Worm (Caenorhabditis elegans) whole organism, midembryonic: Measurements from ENCODE around the gene sre-5.

ENCODE experiments used
- T22C8.4 ChIP-seq: fragments of 200-800 bp; sonication (Bioruptor generic); IDR thresholded peaks from 2 replicates; pipeline ENCODE4 v1.3.6; 2022; ENCODE audit warnings: missing genetic modification characterization, missing compliant biosample characterization
- cog-1 ChIP-seq: sonication (generic microtip); optimal IDR thresholded peaks from 2 replicates; lab custom pipeline; 2016; ENCODE audit warnings: missing genetic modification characterization, missing compliant biosample characterization
- flt-1 ChIP-seq: fragments of 200-800 bp; sonication (Bioruptor generic); IDR thresholded peaks from 2 replicates; pipeline ENCODE4 v1.3.6; 2022; ENCODE audit warnings: missing genetic modification characterization, missing compliant biosample characterization
- klf-2 ChIP-seq: fragments of 200-800 bp; sonication (Bioruptor generic); conservative IDR thresholded peaks from 2 replicates; pipeline ENCODE4 v1.3.6; 2022; ENCODE audit warnings: missing genetic modification reagents, missing genetic modification characterization, missing compliant biosample characterization
- med-1 ChIP-seq: sonication (generic microtip); optimal IDR thresholded peaks from 2 replicates; lab custom pipeline; 2017; ENCODE audit warnings: missing genetic modification characterization, mild to moderate bottlenecking, missing compliant biosample characterization, antibody characterized with exemption, missing genetic modification reagents; ENCODE audit not compliant: insufficient read depth
- ref-1 ChIP-seq: fragments of 200-800 bp; sonication (Bioruptor generic); conservative IDR thresholded peaks from 2 replicates; pipeline ENCODE4 v1.3.6; 2022; ENCODE audit warnings: missing genetic modification reagents, missing genetic modification characterization, missing compliant biosample characterization
- tab-1 ChIP-seq: fragments of 200-800 bp; sonication (Bioruptor generic); IDR thresholded peaks from 2 replicates; pipeline ENCODE4 v1.3.6; 2022; ENCODE audit warnings: missing genetic modification characterization, missing compliant biosample characterization
- ztf-23 ChIP-seq: fragments of 200-800 bp; sonication (Bioruptor generic); IDR thresholded peaks from 2 replicates; pipeline ENCODE4 v1.3.6; 2022; ENCODE audit warnings: missing genetic modification reagents, missing genetic modification characterization, missing compliant biosample characterization
- ztf-29 ChIP-seq: fragments of 200-800 bp; sonication (Bioruptor generic); IDR thresholded peaks from 2 replicates; pipeline ENCODE4 v1.3.6; 2022; ENCODE audit warnings: missing genetic modification reagents, missing genetic modification characterization, missing compliant biosample characterization

The sre-5 gene

DNA sequence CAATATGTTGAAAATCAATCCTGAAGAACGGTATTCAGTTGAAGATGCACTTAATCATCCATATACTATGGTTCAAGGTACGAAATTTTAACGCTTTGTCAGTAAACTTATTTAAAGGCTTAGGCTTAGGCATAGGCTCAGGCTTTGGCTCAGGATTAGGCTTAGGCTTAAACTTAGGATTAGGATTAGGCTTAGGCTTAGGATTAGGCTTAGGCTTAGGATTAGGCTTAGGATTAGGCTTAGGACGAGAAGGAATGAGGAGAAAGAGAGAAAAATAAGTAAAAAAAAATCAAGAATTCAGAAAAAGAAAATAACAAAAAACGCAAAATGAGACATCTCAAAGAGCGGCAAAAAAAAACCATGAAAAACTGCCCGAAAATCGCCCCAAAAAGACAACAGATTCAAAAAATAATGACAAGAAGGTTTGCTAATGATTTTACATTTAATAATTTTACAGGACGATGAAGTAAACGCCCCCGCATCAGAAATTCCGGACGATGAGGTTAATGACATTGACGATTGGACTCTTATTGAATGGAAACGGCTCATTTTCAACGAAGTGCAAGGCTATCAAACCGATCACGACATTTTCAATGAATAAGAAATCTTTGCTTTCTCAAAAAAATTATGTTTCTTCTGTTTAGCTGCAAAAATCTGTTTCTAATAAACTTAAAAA, 43.7 kb downstream of the sre-5 start:
- no peak for TF ChIP-seq tab-1
- TF ChIP-seq cog-1 (tag; lab: Kevin White, UChicago) = no peak
- no peak for TF ChIP-seq ref-1 (GFP tag; lab: Robert Waterston, UW)
- no peak for TF ChIP-seq ztf-29 (GFP tag; lab: Robert Waterston, UW)
- no peak for TF ChIP-seq klf-2
- TF ChIP-seq T22C8.4 = no peak
- no peak for TF ChIP-seq flt-1
- no peak for TF ChIP-seq ztf-23 (GFP tag; lab: Robert Waterston, UW)

DNA sequence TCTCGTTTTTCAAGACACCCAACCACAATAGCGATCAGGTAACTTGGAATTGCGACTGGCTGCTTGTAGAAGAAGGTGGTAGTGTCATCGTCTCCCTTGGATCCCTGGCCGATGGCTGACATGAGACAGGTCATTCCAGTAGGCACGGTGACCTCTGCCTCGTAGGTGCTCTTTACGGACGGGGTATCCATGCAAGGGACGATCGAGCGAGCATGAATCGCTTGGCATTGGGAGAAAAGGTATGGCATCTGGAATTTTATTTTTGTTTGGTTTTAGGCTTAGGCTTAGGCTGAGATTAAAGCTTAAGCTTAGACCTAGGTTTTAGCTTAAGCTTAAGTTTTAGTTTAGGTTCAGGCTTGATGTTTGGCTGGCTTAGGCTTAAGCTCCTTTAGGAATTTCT, 46.0 kb downstream of the sre-5 start:
- TF ChIP-seq ref-1 (GFP tag; lab: Robert Waterston, UW) (no peak), ztf-23 (GFP tag; lab: Robert Waterston, UW) (no peak), med-1 (GFP tag; lab: Kevin White, UChicago) (no peak), tab-1 (no peak), klf-2 (no peak), flt-1 (no peak), T22C8.4 (no peak), ztf-29 (GFP tag; lab: Robert Waterston, UW) (no peak), cog-1 (tag; lab: Kevin White, UChicago) (no peak)

- TF ChIP-seq tab-1 (no peak), ztf-29 (GFP tag; lab: Robert Waterston, UW) (no peak), med-1 (GFP tag; lab: Kevin White, UChicago) (no peak), T22C8.4 (no peak), flt-1 (no peak), cog-1 (tag; lab: Kevin White, UChicago) (no peak), ztf-23 (GFP tag; lab: Robert Waterston, UW) (no peak), ref-1 (GFP tag; lab: Robert Waterston, UW) (no peak), klf-2 (no peak)
These were observed 46.8 kb downstream of the sre-5 start for ce11 chrIV:3611845-3612244.

DNA sequence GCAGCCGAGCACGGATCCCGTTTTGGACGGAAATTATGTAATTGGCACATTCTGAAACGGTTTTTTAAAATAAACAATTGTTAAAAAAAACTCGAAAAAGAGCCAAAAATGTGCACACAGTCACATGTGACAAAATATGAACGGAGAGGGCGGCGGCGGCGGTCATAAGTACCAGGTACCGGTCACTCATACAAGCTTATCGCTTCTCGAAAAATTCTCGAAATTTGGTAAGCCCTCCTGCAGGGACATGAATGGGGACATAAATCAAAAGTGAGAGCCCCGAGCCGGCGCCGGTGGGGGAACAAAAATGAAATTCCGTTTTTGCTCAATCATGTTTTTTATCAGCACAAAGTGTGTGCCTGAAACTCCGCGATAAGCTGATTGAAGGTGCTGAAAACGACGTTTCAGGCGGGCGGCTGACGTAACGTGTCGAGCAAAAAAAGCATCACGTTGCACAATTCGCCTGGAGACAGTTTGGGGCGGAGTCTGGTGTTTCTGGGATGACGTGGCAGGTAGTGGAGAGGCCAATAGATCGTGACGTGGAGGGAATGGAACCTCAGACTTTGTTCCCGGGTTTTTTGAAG, 48.1 kb downstream of the sre-5 start, which contains the start of gene ltah-1.2:
ltah-1.2 (minus strand) TSS at position 51 of the 584 bp plus-strand sequence.
- no peak for TF ChIP-seq flt-1
